Fruit fly (Drosophila melanogaster) whole organism, embryonic: Measurements from ENCODE around the gene Mst57Da.

Source experiments
- Bteb2 ChIP-seq: fragments of 200-800 bp; sonication (Bioruptor generic); optimal IDR thresholded peaks from 2 replicates; lab custom pipeline; 2016; ENCODE audit warnings: missing biosample characterization, missing genetic modification characterization
- CG1024 ChIP-seq: fragments of 200-800 bp; sonication (Bioruptor generic); IDR thresholded peaks from 2 replicates; pipeline ENCODE4 v1.3.6; 2022; ENCODE audit warnings: missing biosample characterization, missing genetic modification characterization
- CG10366 ChIP-seq: fragments of 200-800 bp; sonication (Bioruptor generic); IDR thresholded peaks from 2 replicates; pipeline ENCODE4 v1.3.6; 2022; ENCODE audit warnings: missing biosample characterization, missing genetic modification characterization
- CG12155 ChIP-seq: fragments of 200-800 bp; sonication (Bioruptor generic); optimal IDR thresholded peaks from 3 replicates; lab custom pipeline; 2016; ENCODE audit warnings: missing biosample characterization, missing genetic modification characterization
- CG13287 ChIP-seq: fragments of 200-800 bp; sonication (Bioruptor generic); IDR thresholded peaks from 2 replicates; pipeline ENCODE4 v1.3.6; 2022; ENCODE audit warnings: missing biosample characterization, missing genetic modification characterization; ENCODE audit not compliant: partially characterized antibody
- CG14860 ChIP-seq: fragments of 200-800 bp; sonication (Bioruptor generic); IDR thresholded peaks from 3 replicates; pipeline ENCODE4 v1.3.6; 2022; ENCODE audit warnings: missing biosample characterization, missing genetic modification characterization; ENCODE audit not compliant: partially characterized antibody
- CG17186 ChIP-seq: fragments of 200-800 bp; sonication (Bioruptor generic); optimal IDR thresholded peaks from 3 replicates; lab custom pipeline; 2017; ENCODE audit warnings: missing biosample characterization, missing genetic modification reagents, missing genetic modification characterization
- CG2116 ChIP-seq: fragments of 200-800 bp; sonication (Bioruptor generic); optimal IDR thresholded peaks from 3 replicates; lab custom pipeline; 2018; ENCODE audit warnings: missing biosample characterization, mild to moderate bottlenecking, missing genetic modification characterization
- CG2678 ChIP-seq: fragments of 200-800 bp; sonication (Bioruptor generic); optimal IDR thresholded peaks from 3 replicates; lab custom pipeline; 2019; ENCODE audit warnings: missing biosample characterization, mild to moderate bottlenecking, missing genetic modification characterization, moderate library complexity
- CG30431 ChIP-seq: fragments of 200-800 bp; sonication (Bioruptor generic); optimal IDR thresholded peaks from 2 replicates; lab custom pipeline; 2017; ENCODE audit warnings: missing biosample characterization, missing genetic modification characterization
- CG3065 ChIP-seq: fragments of 200-800 bp; sonication (Bioruptor generic); optimal IDR thresholded peaks from 2 replicates; lab custom pipeline; 2016; ENCODE audit warnings: missing biosample characterization, missing genetic modification characterization
- CG32767 ChIP-seq: fragments of 200-800 bp; sonication (Bioruptor generic); IDR thresholded peaks from 2 replicates; pipeline ENCODE4 v1.3.6; 2022; ENCODE audit warnings: missing biosample characterization, missing genetic modification characterization
- CG34422 ChIP-seq: fragments of 200-800 bp; sonication (Bioruptor generic); IDR thresholded peaks from 3 replicates; pipeline ENCODE4 v1.3.6; 2022; ENCODE audit warnings: missing biosample characterization, missing genetic modification characterization
- CG43689 ChIP-seq: fragments of 200-800 bp; sonication (Bioruptor generic); IDR thresholded peaks from 2 replicates; pipeline ENCODE4 v1.3.6; 2022; ENCODE audit warnings: missing biosample characterization, missing genetic modification characterization
- CG4820 ChIP-seq: fragments of 200-800 bp; sonication (Bioruptor generic); optimal IDR thresholded peaks from 3 replicates; lab custom pipeline; 2016; ENCODE audit warnings: missing biosample characterization, missing genetic modification characterization
- Camta ChIP-seq: fragments of 200-800 bp; sonication (Bioruptor generic); optimal IDR thresholded peaks from 2 replicates; lab custom pipeline; 2016; ENCODE audit warnings: missing biosample characterization, missing genetic modification characterization
- Chrac-16 ChIP-seq: fragments of 200-800 bp; sonication (Bioruptor generic); optimal IDR thresholded peaks from 3 replicates; lab custom pipeline; 2016; ENCODE audit warnings: missing biosample characterization, missing genetic modification characterization
- Dbx ChIP-seq: fragments of 200-800 bp; sonication (Bioruptor generic); IDR thresholded peaks from 3 replicates; pipeline ENCODE4 v1.3.6; 2022; ENCODE audit warnings: missing biosample characterization, missing genetic modification characterization
- Doc3 ChIP-seq: fragments of 200-800 bp; sonication (Bioruptor generic); IDR thresholded peaks from 3 replicates; pipeline ENCODE4 v1.3.6; 2022; ENCODE audit warnings: missing biosample characterization, missing genetic modification characterization; ENCODE audit not compliant: partially characterized antibody
- HHEX ChIP-seq: fragments of 200-800 bp; sonication (Bioruptor generic); optimal IDR thresholded peaks from 3 replicates; lab custom pipeline; 2017; ENCODE audit warnings: missing biosample characterization, mild to moderate bottlenecking, missing genetic modification characterization, missing genetic modification reagents
- Hmx ChIP-seq: fragments of 200-800 bp; sonication (Bioruptor generic); optimal IDR thresholded peaks from 2 replicates; lab custom pipeline; 2016; ENCODE audit warnings: missing biosample characterization, missing genetic modification characterization
- Hr39 ChIP-seq: fragments of >200 bp; optimal IDR thresholded peaks from 2 replicates; lab custom pipeline; 2017
- Mad ChIP-seq: fragments of 200-800 bp; sonication (Bioruptor generic); optimal IDR thresholded peaks from 2 replicates; lab custom pipeline; 2016; ENCODE audit warnings: missing biosample characterization, missing genetic modification characterization
- Side ChIP-seq: fragments of 200-800 bp; sonication (Bioruptor generic); optimal IDR thresholded peaks from 2 replicates; lab custom pipeline; 2016; ENCODE audit warnings: missing biosample characterization, missing genetic modification characterization
- Ssrp ChIP-seq: fragments of 200-800 bp; sonication (Bioruptor generic); optimal IDR thresholded peaks from 2 replicates; lab custom pipeline; 2018; ENCODE audit warnings: missing biosample characterization, mild to moderate bottlenecking, missing genetic modification characterization, moderate library complexity
- Stat92E ChIP-seq, 3 experiments: fragments of >200 bp in 2 of 3; fragments of 200-800 bp in 1 of 3; sonication (Bioruptor generic) in 1 of 3; optimal IDR thresholded peaks; 2 replicates each; lab custom pipeline; 2017 to 2019; ENCODE audit warnings: missing biosample characterization in 3 of 3, missing genetic modification characterization in 3 of 3, mild to moderate bottlenecking in 1 of 3, moderate library complexity in 1 of 3
- ac ChIP-seq: fragments of 200-800 bp; sonication (Bioruptor generic); optimal IDR thresholded peaks from 3 replicates; lab custom pipeline; 2017; ENCODE audit warnings: missing biosample characterization, mild to moderate bottlenecking, missing genetic modification characterization
- ase ChIP-seq: fragments of 200-800 bp; sonication (Bioruptor generic); IDR thresholded peaks from 3 replicates; pipeline ENCODE4 v1.3.6; 2022; ENCODE audit warnings: missing biosample characterization, missing genetic modification characterization
- cas ChIP-seq: fragments of 200-800 bp; sonication (Bioruptor generic); IDR thresholded peaks from 2 replicates; pipeline ENCODE4 v1.3.6; 2022; ENCODE audit warnings: missing biosample characterization, missing genetic modification characterization
- crc ChIP-seq: fragments of 200-800 bp; sonication (Bioruptor generic); optimal IDR thresholded peaks from 2 replicates; lab custom pipeline; 2016; ENCODE audit warnings: missing biosample characterization, missing genetic modification characterization
- croc ChIP-seq: fragments of 200-800 bp; sonication (Bioruptor generic); conservative IDR thresholded peaks from 3 replicates; pipeline ENCODE4 v1.3.6; 2022; ENCODE audit warnings: missing biosample characterization, missing genetic modification characterization
- cwo ChIP-seq: fragments of 200-800 bp; sonication (Bioruptor generic); optimal IDR thresholded peaks from 3 replicates; lab custom pipeline; 2017; ENCODE audit warnings: missing biosample characterization, missing genetic modification characterization, mild to moderate bottlenecking, moderate library complexity, missing genetic modification reagents
- dm ChIP-seq: fragments of 200-800 bp; sonication (Bioruptor generic); optimal IDR thresholded peaks from 3 replicates; lab custom pipeline; 2016; ENCODE audit warnings: missing biosample characterization, missing genetic modification characterization
- ems ChIP-seq: fragments of 200-800 bp; sonication (Bioruptor generic); optimal IDR thresholded peaks from 3 replicates; lab custom pipeline; 2016; ENCODE audit warnings: missing biosample characterization, missing genetic modification characterization
- gce ChIP-seq: fragments of 200-800 bp; sonication (Bioruptor generic); IDR thresholded peaks from 3 replicates; pipeline ENCODE4 v1.3.6; 2022; ENCODE audit warnings: missing biosample characterization, missing genetic modification characterization
- gfzf ChIP-seq: fragments of 200-800 bp; sonication (Bioruptor generic); optimal IDR thresholded peaks from 2 replicates; lab custom pipeline; 2016; ENCODE audit warnings: missing biosample characterization, mild to moderate bottlenecking, missing genetic modification characterization, moderate library complexity
- h ChIP-seq: fragments of >200 bp; optimal IDR thresholded peaks from 2 replicates; lab custom pipeline; 2017
- ind ChIP-seq: fragments of 200-800 bp; sonication (Bioruptor generic); optimal IDR thresholded peaks from 3 replicates; lab custom pipeline; 2016; ENCODE audit warnings: missing biosample characterization, missing genetic modification characterization
- jigr1 ChIP-seq: fragments of 200-800 bp; sonication (Bioruptor generic); IDR thresholded peaks from 3 replicates; pipeline ENCODE4 v1.3.6; 2022; ENCODE audit warnings: missing biosample characterization, missing genetic modification characterization
- kah ChIP-seq: fragments of 200-800 bp; sonication (Bioruptor generic); optimal IDR thresholded peaks from 2 replicates; lab custom pipeline; 2018; ENCODE audit warnings: missing biosample characterization, mild to moderate bottlenecking, missing genetic modification characterization
- maf-S ChIP-seq: fragments of 200-800 bp; sonication (Bioruptor generic); optimal IDR thresholded peaks from 2 replicates; lab custom pipeline; 2016; ENCODE audit warnings: missing biosample characterization, missing genetic modification characterization
- nmo ChIP-seq: fragments of 200-800 bp; sonication (Bioruptor generic); optimal IDR thresholded peaks from 2 replicates; lab custom pipeline; 2018; ENCODE audit warnings: missing biosample characterization, mild to moderate bottlenecking, missing genetic modification characterization, moderate library complexity
- pfk ChIP-seq: fragments of 200-800 bp; sonication (Bioruptor generic); optimal IDR thresholded peaks from 2 replicates; lab custom pipeline; 2018; ENCODE audit warnings: missing biosample characterization, mild to moderate bottlenecking, missing genetic modification characterization, moderate library complexity
- ranshi ChIP-seq: fragments of 200-800 bp; sonication (Bioruptor generic); IDR thresholded peaks from 2 replicates; pipeline ENCODE4 v1.3.6; 2022; ENCODE audit warnings: missing biosample characterization, missing genetic modification characterization
- slp2 ChIP-seq: fragments of 200-800 bp; sonication (Bioruptor generic); optimal IDR thresholded peaks from 2 replicates; lab custom pipeline; 2016; ENCODE audit warnings: missing biosample characterization, missing genetic modification characterization
- so ChIP-seq: fragments of 200-800 bp; sonication (Bioruptor generic); IDR thresholded peaks from 3 replicates; pipeline ENCODE4 v1.3.6; 2022; ENCODE audit warnings: missing biosample characterization, missing genetic modification characterization
- tin ChIP-seq: fragments of 200-800 bp; sonication (Bioruptor generic); optimal IDR thresholded peaks from 3 replicates; lab custom pipeline; 2016; ENCODE audit warnings: missing biosample characterization, missing genetic modification characterization
- tll ChIP-seq, 2 experiments: fragments of 200-800 bp in 1 of 2; fragments of >200 bp in 1 of 2; sonication (Bioruptor generic) in 1 of 2; optimal IDR thresholded peaks; 2 replicates each; lab custom pipeline; 2017 to 2019; ENCODE audit warnings: missing biosample characterization in 2 of 2, missing genetic modification characterization in 2 of 2, mild to moderate bottlenecking in 1 of 2, moderate library complexity in 1 of 2
- vnd ChIP-seq: fragments of 200-800 bp; sonication (Bioruptor generic); IDR thresholded peaks from 3 replicates; pipeline ENCODE4 v1.3.6; 2022; ENCODE audit warnings: missing biosample characterization, missing genetic modification characterization; ENCODE audit not compliant: partially characterized antibody
- zf30C ChIP-seq: fragments of 200-800 bp; sonication (Bioruptor generic); optimal IDR thresholded peaks from 3 replicates; lab custom pipeline; 2018; ENCODE audit warnings: missing biosample characterization, mild to moderate bottlenecking, missing genetic modification characterization

Gene Mst57Da

dm6 chr3R:25880198-25880970, 48.7 kb upstream of the Mst57Da start (continued):
- TF ChIP-seq gfzf (GFP tag; lab: Kevin White, UChicago) (no peak), CG34422 (GFP tag; lab: Robert Waterston, UW) (no peak), slp2 (GFP tag; lab: Kevin White, UChicago) (no peak), gce (GFP tag; lab: Robert Waterston, UW) (no peak), CG2678 (tag; lab: Kevin White, UChicago) (peak; percentile 76), CG32767 (GFP tag; lab: Robert Waterston, UW) (peak; percentile 67; the same call in 1 of the 2 replicates), jigr1 (GFP tag; lab: Robert Waterston, UW) (no peak), pfk (no peak), so (GFP tag; lab: Robert Waterston, UW) (no peak), HHEX (GFP tag; lab: Kevin White, UChicago) (peak; percentile 21), CG13287 (no peak), CG17186 (no peak), CG30431 (GFP tag; lab: Kevin White, UChicago) (peak; percentile 11), nmo (GFP tag; lab: Kevin White, UChicago) (peak; percentile 63), Dbx (GFP tag; lab: Robert Waterston, UW) (peak; percentile 7; the same call in 1 of the 3 replicates), kah (GFP tag; lab: Kevin White, UChicago) (no peak), CG1024 (GFP tag; lab: Robert Waterston, UW) (no peak), CG3065 (GFP tag; lab: Kevin White, UChicago) (no peak), croc (GFP tag; lab: Robert Waterston, UW) (no peak; the same call in 2 of the 3 replicates), Hmx (no peak), CG12155 (GFP tag; lab: Kevin White, UChicago) (peak; percentile 11), Doc3 (GFP tag; lab: Robert Waterston, UW) (no peak), cwo (GFP tag; lab: Kevin White, UChicago) (peak; percentile 58), Stat92E (GFP tag; optimal IDR thresholded peaks at IDR 0.05; lab: Kevin White, UChicago) (no peak), Camta (GFP tag; lab: Kevin White, UChicago) (no peak), CG4820 (GFP tag; lab: Kevin White, UChicago) (peak; percentile 22), CG43689 (GFP tag; lab: Robert Waterston, UW) (no peak), cas (GFP tag; lab: Robert Waterston, UW) (no peak), maf-S (GFP tag; lab: Kevin White, UChicago) (no peak), CG14860 (no peak), ind (GFP tag; lab: Kevin White, UChicago) (peak; percentile 52), Side (GFP tag; lab: Kevin White, UChicago) (no peak), vnd (GFP tag; lab: Robert Waterston, UW) (no peak), crc (GFP tag; lab: Kevin White, UChicago) (no peak), Mad (GFP tag; lab: Kevin White, UChicago) (no peak), Hr39 (lab: Kevin White, UChicago) (no peak), dm (GFP tag; lab: Kevin White, UChicago) (peak; percentile 33), tll (GFP tag; optimal IDR thresholded peaks at IDR 0.05; lab: Kevin White, UChicago) (no peak), zf30C (GFP tag; lab: Kevin White, UChicago) (no peak), ranshi (GFP tag; lab: Robert Waterston, UW) (peak; percentile 55; the same call in 1 of the 2 replicates), ac (GFP tag; lab: Kevin White, UChicago) (no peak), Chrac-16 (no peak), ems (GFP tag; lab: Kevin White, UChicago) (no peak), Ssrp (peak; percentile 55), h (lab: Kevin White, UChicago) (no peak), CG10366 (GFP tag; lab: Robert Waterston, UW) (peak; percentile 29; the same call in 1 of the 2 replicates), tin (GFP tag; lab: Kevin White, UChicago) (peak; percentile 53), Bteb2 (GFP tag; lab: Kevin White, UChicago) (no peak), CG2116 (GFP tag; lab: Kevin White, UChicago) (no peak), ase (GFP tag; lab: Robert Waterston, UW) (no peak)
